Fruit fly (Drosophila melanogaster): ENCODE measurements around the gene Task6.

DNA sequence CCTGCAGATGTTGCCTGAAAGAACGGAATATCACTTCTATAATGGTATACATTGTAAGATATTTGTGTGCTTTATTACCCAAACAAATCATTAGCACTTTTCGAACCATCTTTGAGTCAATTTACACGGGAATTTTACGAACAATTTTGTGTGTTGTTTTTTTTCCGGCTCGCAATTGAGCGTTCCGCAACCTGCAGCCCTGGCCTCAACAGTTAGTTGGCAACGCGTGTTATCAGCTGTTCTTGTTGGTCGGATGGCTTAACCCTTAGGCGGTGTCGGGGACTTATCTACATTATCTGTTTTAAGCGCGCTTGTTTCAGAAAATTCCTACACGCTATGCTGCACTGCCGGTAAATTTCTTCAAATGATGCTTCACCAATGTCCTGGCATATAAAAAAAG lies 36.3 kb upstream of the Task6 start:
- TF ChIP-seq pan (optimal IDR thresholded peaks at IDR 0.05) (no peak), CG8478 (optimal IDR thresholded peaks at IDR 0.05) (no peak), EcR (GFP tag; optimal IDR thresholded peaks at IDR 0.05) (no peak), psq (optimal IDR thresholded peaks at IDR 0.05) (no peak)

Data from whole organism.